Worm (Caenorhabditis elegans): ENCODE measurements around the gene pzf-1.
A peak's percentile ranks its signal among the peaks of the same experiment; 100 is the strongest.

pzf-1 gene

ce11 chrV:15917458-15917857 lies 10.8 kb downstream of the pzf-1 start, which contains the start of gene F35E8.9:
Gene F35E8.9 (minus strand): TSS chrV:15917558.
- TF ChIP-seq atf-7 (tag; optimal IDR thresholded peaks at IDR 0.05) (no peak), egl-44 (GFP tag; IDR thresholded peaks at IDR 0.05) (no peak), ztf-6 (GFP tag; IDR thresholded peaks at IDR 0.05) (no peak), gei-17 (GFP tag; optimal IDR thresholded peaks at IDR 0.05) (no peak), D2030.7 (GFP tag; IDR thresholded peaks at IDR 0.05) (no peak), snpc-3.4 (tag; optimal IDR thresholded peaks at IDR 0.05) (no peak), ceh-27 (GFP tag; optimal IDR thresholded peaks at IDR 0.05) (no peak), hmg-1.2 (GFP tag; IDR thresholded peaks at IDR 0.05) (no peak), attf-3 (GFP tag; conservative IDR thresholded peaks at IDR 0.05) (no peak)

- no peak for TF ChIP-seq let-526 (GFP tag; IDR thresholded peaks at IDR 0.05)
- peak; percentile 86 for TF ChIP-seq cebp-1 (GFP tag; IDR thresholded peaks at IDR 0.05)
- TF ChIP-seq cebp-1 (tag; optimal IDR thresholded peaks at IDR 0.05), result peak; percentile 93
- peak; percentile 82 for TF ChIP-seq nhr-80 (tag; optimal IDR thresholded peaks at IDR 0.05)
- TF ChIP-seq ZK185.1 (tag; optimal IDR thresholded peaks at IDR 0.05; ENCODE audit: poor library complexity, severe bottlenecking), result no peak
- TF ChIP-seq Y56A3A.18 (GFP tag; IDR thresholded peaks at IDR 0.05), result no peak
Observed at ce11 chrV:15915919-15916318, 12.3 kb downstream of the pzf-1 start, which contains the start of gene gst-38. Gene gst-38 (minus strand): TSS chrV:15916070.

ce11 chrV:15915307-15915706 lies 12.9 kb downstream of the pzf-1 start:
- TF ChIP-seq unc-130 (GFP tag; optimal IDR thresholded peaks at IDR 0.05) (no peak), hmg-1.2 (GFP tag; IDR thresholded peaks at IDR 0.05) (no peak), D2030.7 (GFP tag; IDR thresholded peaks at IDR 0.05) (no peak), attf-5 (GFP tag; optimal IDR thresholded peaks at IDR 0.05) (no peak), F39B2.1 (GFP tag; IDR thresholded peaks at IDR 0.05) (no peak), nfya-1 (tag; optimal IDR thresholded peaks at IDR 0.05; ENCODE audit: borderline replicate concordance, insufficient read depth) (no peak), F52B5.7 (tag; optimal IDR thresholded peaks at IDR 0.05) (no peak)

ce11 chrV:15914774-15915173 lies 13.5 kb downstream of the pzf-1 start:
- TF ChIP-seq hmg-1.2 (GFP tag; IDR thresholded peaks at IDR 0.05) (no peak), cebp-2 (GFP tag; IDR thresholded peaks at IDR 0.05) (0 out of 2 replicates have a peak, but pooled peaks have one; percentile 67), zfh-2 (GFP tag; conservative IDR thresholded peaks at IDR 0.05) (peak; percentile 59), unc-130 (GFP tag; optimal IDR thresholded peaks at IDR 0.05) (no peak), ztf-22 (GFP tag; optimal IDR thresholded peaks at IDR 0.05) (no peak)

ce11 chrV:15913714-15914113 lies 14.5 kb downstream of the pzf-1 start, which contains the start of gene F35E8.7:
Gene F35E8.7 (plus strand): TSS chrV:15914014.
- TF ChIP-seq ztf-26 (tag; optimal IDR thresholded peaks at IDR 0.05), result no peak
- no peak for TF ChIP-seq hlh-26 (GFP tag; conservative IDR thresholded peaks at IDR 0.05)
- no peak for TF ChIP-seq D2030.7 (GFP tag; IDR thresholded peaks at IDR 0.05)
- TF ChIP-seq lag-1 (GFP tag; IDR thresholded peaks at IDR 0.05), result no peak
- no peak for TF ChIP-seq dpff-1 (tag; optimal IDR thresholded peaks at IDR 0.05)
- no peak for TF ChIP-seq mes-4 (tag; optimal IDR thresholded peaks at IDR 0.05)
- no peak for TF ChIP-seq ztf-28 (GFP tag; IDR thresholded peaks at IDR 0.05)
- TF ChIP-seq nfyb-1 (GFP tag; IDR thresholded peaks at IDR 0.05), result no peak
- no peak for TF ChIP-seq efl-1 (GFP tag; optimal IDR thresholded peaks at IDR 0.05)
- TF ChIP-seq pbrm-1 (GFP tag; IDR thresholded peaks at IDR 0.05), result no peak
- no peak for TF ChIP-seq snpc-4 (GFP tag; optimal IDR thresholded peaks at IDR 0.05)
- TF ChIP-seq snpc-4 (tag; optimal IDR thresholded peaks at IDR 0.05), result no peak
- no peak for TF ChIP-seq xnd-1 (tag; optimal IDR thresholded peaks at IDR 0.05)
- no peak for TF ChIP-seq K12H6.12 (tag; optimal IDR thresholded peaks at IDR 0.05)
- TF ChIP-seq let-526 (GFP tag; IDR thresholded peaks at IDR 0.05), result no peak
- TF ChIP-seq F52B5.7 (tag; optimal IDR thresholded peaks at IDR 0.05), result no peak

Measured in whole organism, young adult.